Worm (Caenorhabditis elegans) whole organism, late embryonic: Measurements from ENCODE around the gene clc-28.

Experiments
- K02D7.2 ChIP-seq: sonication (generic microtip); optimal IDR thresholded peaks from 2 replicates; lab custom pipeline; 2017; ENCODE audit warnings: mild to moderate bottlenecking, missing genetic modification characterization, missing compliant biosample characterization
- ceh-14 ChIP-seq: sonication (generic microtip); optimal IDR thresholded peaks from 2 replicates; lab custom pipeline; 2016; ENCODE audit warnings: missing genotype, missing genetic modification characterization, missing compliant biosample characterization
- ceh-9 ChIP-seq: sonication (generic microtip); optimal IDR thresholded peaks from 2 replicates; lab custom pipeline; 2016; ENCODE audit warnings: mild to moderate bottlenecking, missing genetic modification characterization, inconsistent platforms, missing compliant biosample characterization
- fkh-6 ChIP-seq: sonication (generic microtip); optimal IDR thresholded peaks from 2 replicates; lab custom pipeline; 2016; ENCODE audit warnings: missing genetic modification characterization, missing compliant biosample characterization
- hlh-30 ChIP-seq: sonication (generic microtip); optimal IDR thresholded peaks from 2 replicates; lab custom pipeline; 2017; ENCODE audit warnings: antibody characterized with exemption, missing genetic modification characterization, missing compliant biosample characterization; ENCODE audit not compliant: insufficient read depth
- lim-6 ChIP-seq: sonication (generic microtip); optimal IDR thresholded peaks from 2 replicates; lab custom pipeline; 2016; ENCODE audit warnings: missing genetic modification characterization, missing compliant biosample characterization
- lin-11 ChIP-seq: fragments of 200-800 bp; sonication (Bioruptor generic); optimal IDR thresholded peaks from 2 replicates; lab custom pipeline; 2018; ENCODE audit warnings: mild to moderate bottlenecking, missing genetic modification characterization, missing compliant biosample characterization
- nfya-1 ChIP-seq: sonication (generic microtip); optimal IDR thresholded peaks from 2 replicates; lab custom pipeline; 2017; ENCODE audit warnings: missing genetic modification characterization, mild to moderate bottlenecking, missing compliant biosample characterization, antibody characterized with exemption, moderate library complexity
- nhr-11 ChIP-seq: fragments of 150-350 bp; optimal IDR thresholded peaks from 2 replicates; lab custom pipeline; 2014; ENCODE audit warnings: missing biosample characterization, missing genetic modification characterization
- tbx-2 ChIP-seq: sonication (generic microtip); optimal IDR thresholded peaks from 2 replicates; lab custom pipeline; 2016; ENCODE audit warnings: missing genetic modification characterization, missing compliant biosample characterization
- unc-42 ChIP-seq: sonication (generic microtip); optimal IDR thresholded peaks from 2 replicates; lab custom pipeline; 2016; ENCODE audit warnings: missing genotype, missing genetic modification characterization, missing compliant biosample characterization
- unc-86 ChIP-seq: sonication (generic microtip); optimal IDR thresholded peaks from 2 replicates; lab custom pipeline; 2016; ENCODE audit warnings: missing genetic modification characterization, missing compliant biosample characterization

DNA sequence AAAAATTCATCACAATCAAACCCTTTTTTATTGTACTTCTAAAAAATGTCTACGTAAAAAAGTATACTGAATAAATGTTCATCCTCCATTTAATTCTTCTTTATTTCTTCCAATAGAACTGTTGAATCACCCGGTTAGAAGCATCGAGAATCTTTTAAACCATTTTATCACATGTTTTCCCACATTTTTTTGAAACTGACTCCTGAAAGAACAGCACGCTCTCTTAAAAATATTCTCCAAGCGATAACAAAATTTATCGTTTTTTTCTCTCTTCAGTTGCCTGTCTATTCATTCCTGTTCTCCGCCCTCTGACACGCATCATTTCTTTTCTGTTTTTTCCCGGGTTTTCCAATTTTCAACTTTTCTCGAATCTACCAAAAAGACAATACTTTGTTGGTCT is 14.9 kb downstream of the clc-28 start, which contains the start of gene F10E9.12:
- TF ChIP-seq lin-11 (tag; lab: Kevin White, UChicago), result no peak
- TF ChIP-seq hlh-30, result no peak
- no peak for TF ChIP-seq nhr-11 (tag; lab: Kevin White, UChicago)
- no peak for TF ChIP-seq lim-6 (tag; lab: Kevin White, UChicago)
- TF ChIP-seq nfya-1 (tag; lab: Kevin White, UChicago), result no peak
- TF ChIP-seq tbx-2 (tag; lab: Kevin White, UChicago), result no peak
- no peak for TF ChIP-seq unc-42 (tag; lab: Kevin White, UChicago)
- TF ChIP-seq K02D7.2 (tag; lab: Kevin White, UChicago), result no peak
- TF ChIP-seq ceh-14 (tag; lab: Kevin White, UChicago), result no peak
- TF ChIP-seq ceh-9 (tag; lab: Kevin White, UChicago), result no peak
- TF ChIP-seq fkh-6, result no peak
- no peak for TF ChIP-seq unc-86
